Worm (Caenorhabditis elegans): ENCODE measurements around the gene F08F8.11.
A peak's percentile ranks its signal among the peaks of the same experiment; 100 is the strongest.

- TF ChIP-seq him-1 (tag; optimal IDR thresholded peaks at IDR 0.05) (peak; percentile 88), W03F9.2 (tag; optimal IDR thresholded peaks at IDR 0.05) (no peak), dao-5 (tag; optimal IDR thresholded peaks at IDR 0.05) (no peak)
Observed at ce11 chrIII:7387359-7387758, 21.7 kb downstream of the F08F8.11 start.

Measured in whole organism, L4/young adult.